Fruit fly (Drosophila melanogaster) whole organism, embryonic: ENCODE data around the gene CG14229.

Experiments
- Abd-B ChIP-seq: fragments of 200-800 bp; sonication (Bioruptor generic); optimal IDR thresholded peaks from 2 replicates; lab custom pipeline; 2018; ENCODE audit warnings: missing biosample characterization, mild to moderate bottlenecking, missing genetic modification characterization, moderate library complexity
- CG10267 ChIP-seq: fragments of 200-800 bp; sonication (Bioruptor generic); optimal IDR thresholded peaks from 2 replicates; lab custom pipeline; 2018; ENCODE audit warnings: missing biosample characterization, mild to moderate bottlenecking, missing genetic modification characterization, moderate library complexity
- CG12219 ChIP-seq: fragments of 200-800 bp; sonication (Bioruptor generic); optimal IDR thresholded peaks from 3 replicates; lab custom pipeline; 2018; ENCODE audit warnings: missing biosample characterization, mild to moderate bottlenecking, missing genetic modification characterization
- CG1233 ChIP-seq: fragments of 200-800 bp; sonication (Bioruptor generic); optimal IDR thresholded peaks from 4 replicates; lab custom pipeline; 2018; ENCODE audit warnings: missing biosample characterization, mild to moderate bottlenecking, missing genetic modification characterization
- CG12744 ChIP-seq: fragments of 200-800 bp; sonication (Bioruptor generic); optimal IDR thresholded peaks from 2 replicates; lab custom pipeline; 2016; ENCODE audit warnings: missing biosample characterization, missing genetic modification characterization
- CG17361 ChIP-seq: fragments of 200-800 bp; sonication (Bioruptor generic); IDR thresholded peaks from 3 replicates; pipeline ENCODE4 v1.3.6; 2022; ENCODE audit warnings: missing biosample characterization, missing genetic modification characterization
- CG1792 ChIP-seq: fragments of 200-800 bp; sonication (Bioruptor generic); optimal IDR thresholded peaks from 2 replicates; lab custom pipeline; 2016; ENCODE audit warnings: missing biosample characterization, missing genetic modification characterization
- CG18262 ChIP-seq: fragments of 200-800 bp; optimal IDR thresholded peaks from 3 replicates; lab custom pipeline; 2019; ENCODE audit warnings: missing biosample characterization, mild to moderate bottlenecking, missing genetic modification characterization, moderate library complexity
- CG2116 ChIP-seq: fragments of 200-800 bp; sonication (Bioruptor generic); optimal IDR thresholded peaks from 3 replicates; lab custom pipeline; 2018; ENCODE audit warnings: missing biosample characterization, mild to moderate bottlenecking, missing genetic modification characterization
- CG3065 ChIP-seq: fragments of 200-800 bp; sonication (Bioruptor generic); optimal IDR thresholded peaks from 2 replicates; lab custom pipeline; 2016; ENCODE audit warnings: missing biosample characterization, missing genetic modification characterization
- CG4404 ChIP-seq: fragments of 200-800 bp; sonication (Bioruptor generic); IDR thresholded peaks from 2 replicates; pipeline ENCODE4 v1.3.6; 2022; ENCODE audit warnings: missing biosample characterization, missing genetic modification characterization
- CG5180 ChIP-seq: fragments of 200-800 bp; sonication (Bioruptor generic); optimal IDR thresholded peaks from 3 replicates; lab custom pipeline; 2017; ENCODE audit warnings: missing biosample characterization, missing genetic modification characterization, mild to moderate bottlenecking, moderate library complexity, missing genetic modification reagents
- CG6854 ChIP-seq: fragments of 200-800 bp; sonication (Bioruptor generic); optimal IDR thresholded peaks from 3 replicates; lab custom pipeline; 2017; ENCODE audit warnings: missing biosample characterization, mild to moderate bottlenecking, missing genetic modification characterization
- CG8765 ChIP-seq: fragments of 200-800 bp; sonication (Bioruptor generic); IDR thresholded peaks from 2 replicates; pipeline ENCODE4 v1.3.6; 2022; ENCODE audit warnings: missing biosample characterization, missing genetic modification characterization
- CG9609 ChIP-seq: fragments of 200-800 bp; sonication (Bioruptor generic); optimal IDR thresholded peaks from 3 replicates; lab custom pipeline; 2016; ENCODE audit warnings: missing biosample characterization, missing genetic modification characterization
- CG9797 ChIP-seq: fragments of 200-800 bp; sonication (Bioruptor generic); optimal IDR thresholded peaks from 3 replicates; lab custom pipeline; 2018; ENCODE audit warnings: missing biosample characterization, mild to moderate bottlenecking, missing genetic modification characterization
- Dad ChIP-seq: fragments of 200-800 bp; sonication (Bioruptor generic); optimal IDR thresholded peaks from 3 replicates; lab custom pipeline; 2016; ENCODE audit warnings: missing biosample characterization, missing genetic modification characterization
- Ets65A ChIP-seq: fragments of 200-800 bp; sonication (Bioruptor generic); peaks from one replicate; lab custom pipeline; 2016; ENCODE audit warnings: missing biosample characterization, missing genetic modification characterization
- HLH4C ChIP-seq: fragments of 200-800 bp; sonication (Bioruptor generic); IDR thresholded peaks from 3 replicates; pipeline ENCODE4 v1.3.6; 2022; ENCODE audit warnings: missing biosample characterization, missing genetic modification characterization; ENCODE audit not compliant: partially characterized antibody
- Hand ChIP-seq: fragments of 200-800 bp; sonication (Bioruptor generic); optimal IDR thresholded peaks from 2 replicates; lab custom pipeline; 2017; ENCODE audit warnings: mild to moderate bottlenecking, missing biosample characterization, missing genetic modification reagents, missing genetic modification characterization
- HmgZ ChIP-seq: fragments of 200-800 bp; sonication (Bioruptor generic); optimal IDR thresholded peaks from 2 replicates; lab custom pipeline; 2018; ENCODE audit warnings: missing biosample characterization, mild to moderate bottlenecking, missing genetic modification characterization
- Hmr ChIP-seq: fragments of 200-800 bp; sonication (Bioruptor generic); optimal IDR thresholded peaks from 3 replicates; lab custom pipeline; 2017; ENCODE audit warnings: mild to moderate bottlenecking, missing biosample characterization, missing genetic modification reagents, missing genetic modification characterization
- Hsf ChIP-seq: fragments of 200-800 bp; sonication (Bioruptor generic); optimal IDR thresholded peaks from 3 replicates; lab custom pipeline; 2016; ENCODE audit warnings: missing biosample characterization, missing genetic modification characterization
- NFAT ChIP-seq: fragments of 200-800 bp; sonication (Bioruptor generic); IDR thresholded peaks from 2 replicates; pipeline ENCODE4 v1.3.6; 2022; ENCODE audit warnings: missing biosample characterization, missing genetic modification characterization
- Opbp ChIP-seq: fragments of 200-800 bp; sonication (Bioruptor generic); IDR thresholded peaks from 3 replicates; pipeline ENCODE4 v1.3.6; 2022; ENCODE audit warnings: missing biosample characterization, missing genetic modification characterization; ENCODE audit not compliant: partially characterized antibody
- Optix ChIP-seq: fragments of 200-800 bp; sonication (Bioruptor generic); IDR thresholded peaks from 3 replicates; pipeline ENCODE4 v1.3.6; 2022; ENCODE audit warnings: missing biosample characterization, missing genetic modification characterization
- Ptx1 ChIP-seq: fragments of 200-800 bp; sonication (Bioruptor generic); IDR thresholded peaks from 2 replicates; pipeline ENCODE4 v1.3.6; 2022; ENCODE audit warnings: missing biosample characterization, missing genetic modification characterization
- Side ChIP-seq: fragments of 200-800 bp; sonication (Bioruptor generic); optimal IDR thresholded peaks from 2 replicates; lab custom pipeline; 2016; ENCODE audit warnings: missing biosample characterization, missing genetic modification characterization
- Ssrp ChIP-seq: fragments of 200-800 bp; sonication (Bioruptor generic); optimal IDR thresholded peaks from 2 replicates; lab custom pipeline; 2018; ENCODE audit warnings: missing biosample characterization, mild to moderate bottlenecking, missing genetic modification characterization, moderate library complexity
- YL-1 ChIP-seq: fragments of 200-800 bp; sonication (Bioruptor generic); optimal IDR thresholded peaks from 3 replicates; lab custom pipeline; 2017; ENCODE audit warnings: missing biosample characterization, mild to moderate bottlenecking, missing genetic modification characterization
- ab ChIP-seq: fragments of 200-800 bp; sonication (Bioruptor generic); optimal IDR thresholded peaks from 2 replicates; lab custom pipeline; 2016; ENCODE audit warnings: missing biosample characterization, missing genetic modification characterization
- crp ChIP-seq, 2 experiments: fragments of 200-800 bp; sonication (Bioruptor generic); optimal IDR thresholded peaks; 2 replicates in 1 of 2; 3 replicates in 1 of 2; lab custom pipeline; 2017; ENCODE audit warnings: missing biosample characterization in 2 of 2, missing genetic modification characterization in 2 of 2, mild to moderate bottlenecking in 1 of 2, moderate library complexity in 1 of 2
- ftz-f1 ChIP-seq: fragments of 200-800 bp; sonication (Bioruptor generic); optimal IDR thresholded peaks from 2 replicates; lab custom pipeline; 2016; ENCODE audit warnings: missing biosample characterization, missing genetic modification characterization
- fu2 ChIP-seq: fragments of 200-800 bp; sonication (Bioruptor generic); optimal IDR thresholded peaks from 2 replicates; lab custom pipeline; 2016; ENCODE audit warnings: missing biosample characterization, missing genetic modification characterization
- hbn ChIP-seq: fragments of 200-800 bp; sonication (Bioruptor generic); IDR thresholded peaks from 2 replicates; pipeline ENCODE4 v1.3.6; 2022; ENCODE audit warnings: missing biosample characterization, missing genetic modification characterization; ENCODE audit not compliant: partially characterized antibody
- ind ChIP-seq: fragments of 200-800 bp; sonication (Bioruptor generic); optimal IDR thresholded peaks from 3 replicates; lab custom pipeline; 2016; ENCODE audit warnings: missing biosample characterization, missing genetic modification characterization
- insv ChIP-seq, 2 experiments: fragments of 200-800 bp; sonication (Bioruptor generic); optimal IDR thresholded peaks; 3 replicates each; lab custom pipeline; 2016 to 2018; ENCODE audit warnings: missing biosample characterization in 2 of 2, missing genetic modification characterization in 2 of 2
- jing ChIP-seq: fragments of 200-800 bp; sonication (Bioruptor generic); optimal IDR thresholded peaks from 2 replicates; lab custom pipeline; 2018; ENCODE audit warnings: missing biosample characterization, mild to moderate bottlenecking, missing genetic modification characterization
- lbe ChIP-seq: fragments of 200-800 bp; sonication (Bioruptor generic); optimal IDR thresholded peaks from 2 replicates; lab custom pipeline; 2016; ENCODE audit warnings: missing biosample characterization, mild to moderate bottlenecking, missing genetic modification characterization
- luna ChIP-seq: fragments of 200-800 bp; sonication (Bioruptor generic); optimal IDR thresholded peaks from 2 replicates; lab custom pipeline; 2016; ENCODE audit warnings: missing biosample characterization, missing genetic modification characterization
- nerfin-2 ChIP-seq: fragments of 200-800 bp; sonication (Bioruptor generic); IDR thresholded peaks from 2 replicates; pipeline ENCODE4 v1.3.6; 2022; ENCODE audit warnings: missing biosample characterization, missing genetic modification characterization; ENCODE audit not compliant: partially characterized antibody
- psq ChIP-seq: fragments of 200-800 bp; sonication (Bioruptor generic); optimal IDR thresholded peaks from 2 replicates; lab custom pipeline; 2017; ENCODE audit warnings: missing biosample characterization, missing genetic modification characterization
- slbo ChIP-seq: fragments of 200-800 bp; sonication (Bioruptor generic); IDR thresholded peaks from 2 replicates; pipeline ENCODE4 v1.3.6; 2022; ENCODE audit warnings: missing biosample characterization, missing genetic modification characterization
- tio ChIP-seq: fragments of 200-800 bp; sonication (Bioruptor generic); optimal IDR thresholded peaks from 2 replicates; lab custom pipeline; 2017; ENCODE audit warnings: missing biosample characterization, missing genetic modification characterization, inconsistent platforms
- ttk ChIP-seq: fragments of 200-800 bp; sonication (Bioruptor generic); IDR thresholded peaks from 2 replicates; pipeline ENCODE4 v2.1.2; 2022; ENCODE audit warnings: missing biosample characterization, missing genetic modification characterization
- unc-4 ChIP-seq: fragments of 200-800 bp; sonication (Bioruptor generic); IDR thresholded peaks from 2 replicates; pipeline ENCODE4 v1.3.6; 2022; ENCODE audit warnings: missing biosample characterization, missing genetic modification characterization; ENCODE audit not compliant: partially characterized antibody
- vfl ChIP-seq: fragments of 200-800 bp; sonication (Bioruptor generic); optimal IDR thresholded peaks from 2 replicates; lab custom pipeline; 2016; ENCODE audit warnings: missing biosample characterization, missing genetic modification characterization
- z ChIP-seq: fragments of 200-800 bp; sonication (Bioruptor generic); IDR thresholded peaks from 3 replicates; pipeline ENCODE4 v1.3.6; 2022; ENCODE audit warnings: missing biosample characterization, missing genetic modification characterization
- zen ChIP-seq: fragments of 200-800 bp; sonication (Bioruptor generic); optimal IDR thresholded peaks from 3 replicates; lab custom pipeline; 2018; ENCODE audit warnings: missing biosample characterization, mild to moderate bottlenecking, missing genetic modification characterization, moderate library complexity

The CG14229 gene

dm6 chrX:19663859-19664728 is 31.0 kb downstream of the CG14229 start, which contains the start of the genes CG14223 and Ssu72 (continued):
- TF ChIP-seq CG5180 (GFP tag; lab: Kevin White, UChicago) (no peak), crp (GFP tag; optimal IDR thresholded peaks at IDR 0.05; lab: Kevin White, UChicago) (no peak), Ptx1 (GFP tag; lab: Robert Waterston, UW) (no peak), NFAT (GFP tag; lab: Robert Waterston, UW) (no peak), CG17361 (GFP tag; lab: Robert Waterston, UW) (no peak; the same call in 2 of the 3 replicates), CG12219 (GFP tag; lab: Kevin White, UChicago) (no peak), ttk (GFP tag; lab: Robert Waterston, UW) (no peak), Hsf (GFP tag; lab: Kevin White, UChicago) (no peak), nerfin-2 (GFP tag; lab: Robert Waterston, UW) (peak; percentile 70), psq (GFP tag; lab: Kevin White, UChicago) (no peak), Optix (GFP tag; lab: Robert Waterston, UW) (no peak), insv (GFP tag; optimal IDR thresholded peaks at IDR 0.05; lab: Kevin White, UChicago) (no peak), tio (GFP tag; lab: Kevin White, UChicago) (no peak), Ets65A (peak; percentile 38), CG10267 (tag; lab: Kevin White, UChicago) (peak; percentile 86), hbn (GFP tag; lab: Robert Waterston, UW) (peak; percentile 73), zen (tag; lab: Kevin White, UChicago) (no peak), unc-4 (GFP tag; lab: Robert Waterston, UW) (peak; percentile 62), fu2 (no peak), ind (GFP tag; lab: Kevin White, UChicago) (no peak), CG8765 (GFP tag; lab: Robert Waterston, UW) (no peak), HmgZ (tag; lab: Kevin White, UChicago) (peak; percentile 3), lbe (GFP tag; lab: Kevin White, UChicago) (no peak), CG9609 (GFP tag; lab: Kevin White, UChicago) (no peak), slbo (GFP tag; lab: Robert Waterston, UW) (peak; percentile 44; the same call in 1 of the 2 replicates), luna (GFP tag; lab: Kevin White, UChicago) (no peak), CG2116 (GFP tag; lab: Kevin White, UChicago) (peak; percentile 40), CG18262 (tag; lab: Kevin White, UChicago) (peak; percentile 8), Opbp (GFP tag; lab: Robert Waterston, UW) (peak; percentile 87), ftz-f1 (GFP tag; lab: Kevin White, UChicago) (no peak), YL-1 (GFP tag; lab: Kevin White, UChicago) (peak; percentile 21), CG4404 (no peak), jing (GFP tag; lab: Kevin White, UChicago) (no peak), z (GFP tag; lab: Robert Waterston, UW) (no peak), ab (GFP tag; lab: Kevin White, UChicago) (no peak), Ssrp (tag; lab: Kevin White, UChicago) (no peak), Hmr (no peak), HLH4C (GFP tag; lab: Robert Waterston, UW) (peak; percentile 57), CG1233 (GFP tag; lab: Kevin White, UChicago) (no peak), CG1792 (no peak), CG3065 (GFP tag; lab: Kevin White, UChicago) (no peak), Hand (GFP tag; lab: Kevin White, UChicago) (no peak), CG12744 (GFP tag; lab: Kevin White, UChicago) (no peak), Dad (GFP tag; lab: Kevin White, UChicago) (no peak), Abd-B (GFP tag; lab: Kevin White, UChicago) (no peak), vfl (GFP tag; lab: Kevin White, UChicago) (no peak), CG9797 (GFP tag; lab: Kevin White, UChicago) (no peak), Side (no peak), CG6854 (GFP tag; lab: Kevin White, UChicago) (no peak)
